Worm (Caenorhabditis elegans) whole organism, early embryonic: ENCODE results near the gene pal-1.

Source experiments
- B0310.2 ChIP-seq: sonication (generic microtip); optimal IDR thresholded peaks from 2 replicates; lab custom pipeline; 2016; ENCODE audit warnings: mild to moderate bottlenecking, missing genetic modification characterization, missing compliant biosample characterization
- F13C5.2 ChIP-seq: sonication (generic microtip); optimal IDR thresholded peaks from 2 replicates; lab custom pipeline; 2017; ENCODE audit warnings: mild to moderate bottlenecking, missing genetic modification characterization, inconsistent platforms, missing compliant biosample characterization
- aly-1 ChIP-seq: sonication (generic microtip); optimal IDR thresholded peaks from 2 replicates; lab custom pipeline; 2016; ENCODE audit warnings: missing genetic modification characterization, missing compliant biosample characterization
- ama-1 ChIP-seq: fragments of 150-350 bp; optimal IDR thresholded peaks from 2 replicates; lab custom pipeline; 2014
- ceh-13 ChIP-seq: fragments of 200-800 bp; sonication (Bioruptor generic); optimal IDR thresholded peaks from 2 replicates; lab custom pipeline; 2018; ENCODE audit warnings: mild to moderate bottlenecking, missing genetic modification characterization, missing compliant biosample characterization
- ceh-36 ChIP-seq: sonication (generic microtip); optimal IDR thresholded peaks from 2 replicates; lab custom pipeline; 2016; ENCODE audit warnings: missing genetic modification characterization, inconsistent platforms, missing compliant biosample characterization
- ets-7 ChIP-seq: sonication (generic microtip); optimal IDR thresholded peaks from 2 replicates; lab custom pipeline; 2016; ENCODE audit warnings: missing genotype, missing genetic modification characterization, missing compliant biosample characterization
- flt-1 ChIP-seq: fragments of 200-800 bp; sonication (Bioruptor generic); IDR thresholded peaks from 2 replicates; pipeline ENCODE4 v1.3.6; 2022; ENCODE audit warnings: missing genetic modification characterization, missing compliant biosample characterization
- hmbx-1 ChIP-seq: sonication (generic microtip); optimal IDR thresholded peaks from 2 replicates; lab custom pipeline; 2016; ENCODE audit warnings: mild to moderate bottlenecking, missing genetic modification characterization, missing compliant biosample characterization
- hmg-4 ChIP-seq: fragments of 200-800 bp; sonication (Bioruptor generic); optimal IDR thresholded peaks from 2 replicates; lab custom pipeline; 2018; ENCODE audit warnings: mild to moderate bottlenecking, missing genetic modification characterization, missing compliant biosample characterization
- hnd-1 ChIP-seq: sonication (generic microtip); optimal IDR thresholded peaks from 2 replicates; lab custom pipeline; 2016; ENCODE audit warnings: missing genetic modification characterization, missing compliant biosample characterization
- pes-1 ChIP-seq: fragments of 200-800 bp; sonication (Bioruptor generic); IDR thresholded peaks from 2 replicates; pipeline ENCODE4 v1.3.6; 2022; ENCODE audit warnings: missing genetic modification reagents, missing genetic modification characterization, missing compliant biosample characterization
- scrt-1 ChIP-seq: fragments of 200-800 bp; sonication (Bioruptor generic); IDR thresholded peaks from 2 replicates; pipeline ENCODE4 v1.3.6; 2022; ENCODE audit warnings: missing genetic modification characterization, missing compliant biosample characterization
- sea-1 ChIP-seq: fragments of 200-800 bp; sonication (Bioruptor generic); conservative IDR thresholded peaks from 2 replicates; pipeline ENCODE4 v1.3.6; 2022; ENCODE audit warnings: missing genetic modification characterization, missing compliant biosample characterization
- tbx-11 ChIP-seq: fragments of 200-800 bp; sonication (Bioruptor generic); IDR thresholded peaks from 2 replicates; pipeline ENCODE4 v1.3.6; 2022; ENCODE audit warnings: missing genetic modification characterization, missing compliant biosample characterization
- tbx-37 ChIP-seq: fragments of 200-800 bp; sonication (Bioruptor generic); conservative IDR thresholded peaks from 2 replicates; pipeline ENCODE4 v1.3.6; 2022; ENCODE audit warnings: missing genetic modification reagents, missing genetic modification characterization, missing compliant biosample characterization
- tra-4 ChIP-seq: sonication (generic microtip); optimal IDR thresholded peaks from 2 replicates; lab custom pipeline; 2017; ENCODE audit warnings: missing genetic modification characterization, missing compliant biosample characterization

The pal-1 gene

DNA sequence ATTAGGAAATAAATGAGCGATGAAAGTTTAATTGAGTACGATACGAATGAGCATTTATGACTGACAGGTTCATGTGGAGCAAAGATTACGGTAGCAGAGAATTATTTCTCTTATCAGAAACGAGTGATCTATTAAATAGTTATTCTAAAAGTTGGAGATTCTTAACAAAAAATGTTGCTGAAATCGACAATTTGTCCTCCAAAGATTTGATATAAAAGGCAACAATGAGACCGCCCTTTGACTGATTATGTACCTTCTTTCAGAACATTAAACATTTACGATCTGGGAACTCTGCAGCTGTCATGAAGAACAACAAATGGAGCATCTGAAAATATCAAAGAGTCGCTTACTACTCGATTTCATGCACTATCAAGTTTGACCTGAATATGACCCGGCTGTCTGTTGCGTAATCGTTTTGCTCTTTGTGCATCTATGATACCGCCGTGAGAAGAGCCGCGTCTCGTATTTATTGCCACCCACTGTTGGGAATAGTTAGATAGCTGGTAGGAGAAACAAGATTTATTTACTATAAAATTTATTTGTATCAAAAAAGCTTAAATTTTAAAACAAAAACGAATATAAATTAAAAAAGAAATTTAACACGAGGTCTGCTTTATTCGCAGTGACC, at the start of gene pal-1:
pal-1 (minus strand) TSS at position 51 of the 628 bp plus-strand sequence.
- TF ChIP-seq ceh-13 = no peak
- TF ChIP-seq tbx-37 = no peak
- TF ChIP-seq tra-4 (tag; lab: Kevin White, UChicago) = no peak
- TF ChIP-seq scrt-1 (GFP tag; lab: Robert Waterston, UW) = no peak
- no peak for TF ChIP-seq hmbx-1 (tag; lab: Kevin White, UChicago)
- TF ChIP-seq tbx-11 (GFP tag; lab: Robert Waterston, UW) = no peak
- TF ChIP-seq F13C5.2 (tag; lab: Kevin White, UChicago) = no peak
- TF ChIP-seq ama-1 (lab: Kevin White, UChicago) = no peak
- no peak for TF ChIP-seq pes-1 (GFP tag; lab: Robert Waterston, UW)
- no peak for TF ChIP-seq hnd-1 (tag; lab: Kevin White, UChicago)

- TF ChIP-seq tbx-11 (GFP tag; lab: Robert Waterston, UW) (no peak), flt-1 (no peak), tbx-37 (no peak), aly-1 (no peak), ceh-36 (tag; lab: Kevin White, UChicago) (no peak), B0310.2 (tag; lab: Kevin White, UChicago) (no peak), ceh-13 (no peak), hmg-4 (GFP tag; lab: Kevin White, UChicago) (no peak), ama-1 (lab: Kevin White, UChicago) (no peak), ets-7 (tag; lab: Kevin White, UChicago) (no peak), sea-1 (no peak), hnd-1 (tag; lab: Kevin White, UChicago) (no peak), hmbx-1 (tag; lab: Kevin White, UChicago) (no peak), F13C5.2 (tag; lab: Kevin White, UChicago) (no peak), tra-4 (tag; lab: Kevin White, UChicago) (no peak), pes-1 (GFP tag; lab: Robert Waterston, UW) (no peak), scrt-1 (GFP tag; lab: Robert Waterston, UW) (no peak)
Observed at ce11 chrIII:4859039-4859438, 49.7 kb upstream of the pal-1 start, which contains the start of gene C35D10.6. C35D10.6 (plus strand) TSS chrIII:4859339.

- TF ChIP-seq hmbx-1 (tag; lab: Kevin White, UChicago) (no peak), ama-1 (lab: Kevin White, UChicago) (no peak), ceh-13 (no peak), tra-4 (tag; lab: Kevin White, UChicago) (no peak), ceh-36 (tag; lab: Kevin White, UChicago) (no peak), hnd-1 (tag; lab: Kevin White, UChicago) (no peak), pes-1 (GFP tag; lab: Robert Waterston, UW) (no peak), scrt-1 (GFP tag; lab: Robert Waterston, UW) (no peak), sea-1 (no peak), tbx-11 (GFP tag; lab: Robert Waterston, UW) (no peak), F13C5.2 (tag; lab: Kevin White, UChicago) (no peak), B0310.2 (tag; lab: Kevin White, UChicago) (no peak)
Observed at ce11 chrIII:4856992-4857391, 47.6 kb upstream of the pal-1 start.

DNA sequence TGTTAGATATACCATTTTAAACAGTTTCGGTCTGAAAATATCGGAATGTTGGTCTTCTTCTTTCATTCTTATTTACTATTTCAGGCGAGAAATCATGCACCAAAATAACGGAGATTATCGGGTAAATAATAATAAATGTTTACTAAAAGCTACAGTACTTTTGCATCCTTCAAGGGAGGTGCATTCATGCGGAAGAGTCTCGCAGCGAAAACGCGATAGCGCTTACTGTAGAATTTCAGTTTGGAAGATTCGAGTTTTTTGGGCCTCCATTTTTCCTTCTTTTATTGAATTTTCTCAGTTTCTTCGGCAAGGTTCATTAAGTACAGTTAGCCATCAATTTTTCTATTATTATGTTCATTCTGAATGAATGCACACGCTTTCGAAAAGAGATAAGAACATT, 46.7 kb upstream of the pal-1 start, which contains the start of gene C35D10.7:
C35D10.7 (plus strand) TSS at position 85 of the 400 bp plus-strand sequence.
- TF ChIP-seq B0310.2 (tag; lab: Kevin White, UChicago) (no peak), ceh-13 (no peak), tra-4 (tag; lab: Kevin White, UChicago) (no peak), ets-7 (tag; lab: Kevin White, UChicago) (no peak), flt-1 (no peak), ama-1 (lab: Kevin White, UChicago) (no peak), tbx-37 (no peak), pes-1 (GFP tag; lab: Robert Waterston, UW) (no peak), sea-1 (no peak), tbx-11 (GFP tag; lab: Robert Waterston, UW) (no peak), scrt-1 (GFP tag; lab: Robert Waterston, UW) (no peak), hnd-1 (tag; lab: Kevin White, UChicago) (no peak), ceh-36 (tag; lab: Kevin White, UChicago) (no peak)

DNA sequence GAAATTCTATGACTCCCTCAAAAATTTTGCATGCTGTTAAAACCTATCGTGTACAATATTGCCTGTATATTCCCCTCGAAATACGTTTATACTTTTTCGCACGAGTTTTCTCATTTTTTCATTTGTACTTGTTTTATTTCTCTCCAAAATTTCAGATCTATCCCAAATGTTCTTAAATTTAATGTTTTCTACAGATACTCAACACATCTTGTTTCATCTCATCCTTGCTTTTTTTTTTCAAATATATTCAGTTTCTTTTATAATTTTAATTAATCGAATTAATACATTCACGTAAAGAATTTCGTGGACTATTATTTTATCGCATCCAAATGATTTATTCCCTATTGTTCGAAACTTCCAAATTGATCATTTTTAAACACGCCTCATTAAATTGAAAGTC, 45.5 kb upstream of the pal-1 start, which contains the start of gene C35D10.8:
C35D10.8 (plus strand) TSS at position 301 of the 400 bp plus-strand sequence.
- no peak for TF ChIP-seq hmg-4 (GFP tag; lab: Kevin White, UChicago)
- TF ChIP-seq ceh-13 = no peak
- TF ChIP-seq tbx-37 = no peak
- no peak for TF ChIP-seq ceh-36 (tag; lab: Kevin White, UChicago)
- no peak for TF ChIP-seq scrt-1 (GFP tag; lab: Robert Waterston, UW)
- TF ChIP-seq sea-1 = no peak
- TF ChIP-seq flt-1 = no peak
- TF ChIP-seq ets-7 (tag; lab: Kevin White, UChicago) = no peak
- no peak for TF ChIP-seq F13C5.2 (tag; lab: Kevin White, UChicago)
- no peak for TF ChIP-seq tbx-11 (GFP tag; lab: Robert Waterston, UW)
- TF ChIP-seq hnd-1 (tag; lab: Kevin White, UChicago) = no peak
- TF ChIP-seq ama-1 (lab: Kevin White, UChicago) = no peak
- no peak for TF ChIP-seq aly-1
- no peak for TF ChIP-seq tra-4 (tag; lab: Kevin White, UChicago)
- TF ChIP-seq pes-1 (GFP tag; lab: Robert Waterston, UW) = no peak
- no peak for TF ChIP-seq hmbx-1 (tag; lab: Kevin White, UChicago)
- no peak for TF ChIP-seq B0310.2 (tag; lab: Kevin White, UChicago)

DNA sequence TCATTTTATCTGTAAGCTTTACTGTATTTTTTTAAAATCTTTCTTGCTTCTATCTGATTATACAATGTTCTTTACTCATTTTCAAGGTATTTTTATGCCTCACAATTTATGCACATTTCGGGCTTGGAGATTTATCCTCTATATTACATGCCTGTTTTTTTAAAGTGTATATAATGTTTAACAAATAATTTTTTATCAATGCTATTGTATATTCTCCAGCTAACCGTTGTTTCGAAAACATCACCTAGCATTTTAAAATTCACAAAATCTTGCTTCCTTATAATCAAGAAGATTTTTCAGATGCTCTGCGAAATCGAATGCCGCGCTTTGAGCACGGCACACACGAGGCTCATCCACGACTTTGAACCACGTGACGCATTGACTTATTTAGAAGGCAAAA, 42.6 kb upstream of the pal-1 start, which contains the start of gene ced-4:
ced-4 (plus strand) TSS at position 301 of the 400 bp plus-strand sequence.
- no peak for TF ChIP-seq tbx-11 (GFP tag; lab: Robert Waterston, UW)
- TF ChIP-seq tbx-37 = no peak
- no peak for TF ChIP-seq ama-1 (lab: Kevin White, UChicago)
- TF ChIP-seq pes-1 (GFP tag; lab: Robert Waterston, UW) = no peak
- no peak for TF ChIP-seq hnd-1 (tag; lab: Kevin White, UChicago)
- TF ChIP-seq flt-1 = no peak
- TF ChIP-seq scrt-1 (GFP tag; lab: Robert Waterston, UW) = no peak
- no peak for TF ChIP-seq tra-4 (tag; lab: Kevin White, UChicago)

DNA sequence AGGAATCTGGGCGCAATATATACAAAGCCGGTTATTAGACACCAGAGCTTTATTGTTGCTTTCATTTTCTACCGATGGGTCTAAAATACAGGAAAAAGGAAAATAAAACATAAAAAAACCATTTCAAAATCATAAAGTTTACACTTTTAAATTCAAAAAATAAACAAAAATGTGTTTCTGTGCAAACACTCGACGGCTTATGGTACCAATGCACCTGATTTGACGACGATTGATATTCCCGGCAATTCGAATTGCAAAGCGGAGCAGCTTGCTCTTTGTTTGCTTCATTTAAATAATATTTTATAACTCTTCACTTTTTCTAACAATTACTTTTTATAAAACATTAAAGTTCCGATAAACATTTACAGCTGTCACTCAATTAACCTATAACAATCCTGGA, 40.8 kb upstream of the pal-1 start, which contains the start of gene F26A1.1:
F26A1.1 (plus strand) TSS at position 369 of the 400 bp plus-strand sequence.
- no peak for TF ChIP-seq sea-1
- no peak for TF ChIP-seq pes-1 (GFP tag; lab: Robert Waterston, UW)
- TF ChIP-seq B0310.2 (tag; lab: Kevin White, UChicago) = no peak
- TF ChIP-seq tra-4 (tag; lab: Kevin White, UChicago) = no peak
- TF ChIP-seq ama-1 (lab: Kevin White, UChicago) = no peak
- TF ChIP-seq hmbx-1 (tag; lab: Kevin White, UChicago) = no peak
- no peak for TF ChIP-seq tbx-11 (GFP tag; lab: Robert Waterston, UW)
- no peak for TF ChIP-seq hnd-1 (tag; lab: Kevin White, UChicago)
- no peak for TF ChIP-seq flt-1
- no peak for TF ChIP-seq aly-1
- no peak for TF ChIP-seq ceh-13
- TF ChIP-seq hmg-4 (GFP tag; lab: Kevin White, UChicago) = no peak
- TF ChIP-seq scrt-1 (GFP tag; lab: Robert Waterston, UW) = no peak
- no peak for TF ChIP-seq F13C5.2 (tag; lab: Kevin White, UChicago)
- TF ChIP-seq ceh-36 (tag; lab: Kevin White, UChicago) = no peak
- no peak for TF ChIP-seq ets-7 (tag; lab: Kevin White, UChicago)
- no peak for TF ChIP-seq tbx-37
